Worm (Caenorhabditis elegans) whole organism, L2 larva: ENCODE measurements around the gene spe-6.

ENCODE experiments used
- Y55F3AM.14 ChIP-seq: fragments of 200-800 bp; sonication (Bioruptor generic); optimal IDR thresholded peaks from 2 replicates; lab custom pipeline; 2018; ENCODE audit warnings: mild to moderate bottlenecking, missing genetic modification characterization, missing compliant biosample characterization
- elt-1 ChIP-seq: fragments of 150-350 bp; optimal IDR thresholded peaks from 2 replicates; lab custom pipeline; 2014; ENCODE audit warnings: missing biosample characterization, missing genetic modification characterization
- lin-11 ChIP-seq: fragments of 150-350 bp; sonication (generic microtip); optimal IDR thresholded peaks from 2 replicates; lab custom pipeline; 2014; ENCODE audit warnings: missing biosample characterization, missing genetic modification characterization, inconsistent platforms, mixed read lengths
- nhr-129 ChIP-seq: fragments of 150-350 bp; optimal IDR thresholded peaks from 2 replicates; lab custom pipeline; 2014; ENCODE audit warnings: missing biosample characterization, missing genetic modification characterization
- nhr-237 ChIP-seq: fragments of 150-350 bp; optimal IDR thresholded peaks from 2 replicates; lab custom pipeline; 2014; ENCODE audit warnings: missing biosample characterization, missing genetic modification characterization
- nhr-25 ChIP-seq: fragments of 150-350 bp; sonication (generic microtip); optimal IDR thresholded peaks from 3 replicates; lab custom pipeline; 2014; ENCODE audit warnings: missing biosample characterization, missing genetic modification characterization
- nhr-6 ChIP-seq: fragments of 150-350 bp; optimal IDR thresholded peaks from 2 replicates; lab custom pipeline; 2014; ENCODE audit warnings: missing biosample characterization, missing genetic modification characterization
- nhr-77 ChIP-seq: fragments of 150-350 bp; optimal IDR thresholded peaks from 2 replicates; lab custom pipeline; 2014; ENCODE audit warnings: missing biosample characterization, missing genetic modification characterization
- unc-55 ChIP-seq: fragments of 150-350 bp; sonication (generic microtip); optimal IDR thresholded peaks from 3 replicates; lab custom pipeline; 2014; ENCODE audit warnings: missing biosample characterization, missing genetic modification reagents, missing genetic modification characterization
- zag-1 ChIP-seq: fragments of 150-350 bp; optimal IDR thresholded peaks from 2 replicates; lab custom pipeline; 2014; ENCODE audit warnings: missing biosample characterization, missing genetic modification characterization

DNA sequence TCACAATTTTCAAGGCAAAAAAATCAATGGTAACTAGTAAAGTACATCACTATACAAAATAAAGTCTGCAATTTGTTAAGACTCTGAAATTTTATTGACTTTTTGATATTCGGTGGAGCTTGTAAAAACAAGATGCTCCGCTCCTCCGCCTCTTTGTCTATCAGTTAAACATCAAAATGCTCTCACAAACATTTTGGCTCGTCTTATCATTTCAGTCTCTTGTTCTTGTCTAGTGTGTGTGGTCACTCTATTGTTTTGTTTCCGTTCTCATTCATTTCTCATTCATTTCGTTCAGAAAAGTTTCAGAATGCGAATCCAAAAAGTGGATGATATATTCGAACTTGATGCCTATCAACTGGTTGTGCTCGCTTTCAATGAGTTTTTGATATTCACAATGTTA lies 42.8 kb downstream of the spe-6 start, which contains the start of gene Y66D12A.13:
- TF ChIP-seq lin-11 (no peak), nhr-77 (tag; lab: Kevin White, UChicago) (no peak), zag-1 (no peak), unc-55 (GFP tag; lab: Kevin White, UChicago) (no peak), nhr-129 (tag; lab: Kevin White, UChicago) (no peak), nhr-25 (tag; lab: Kevin White, UChicago) (no peak), Y55F3AM.14 (GFP tag; lab: Kevin White, UChicago) (no peak), nhr-237 (tag; lab: Kevin White, UChicago) (no peak), elt-1 (tag; lab: Kevin White, UChicago) (no peak), nhr-6 (tag; lab: Kevin White, UChicago) (no peak)
